Worm (Caenorhabditis elegans) whole organism, L1 larva: Measurements from ENCODE around the gene manf-1.

Experiments used
- C04F5.9 ChIP-seq: sonication (generic microtip); optimal IDR thresholded peaks from 2 replicates; lab custom pipeline; 2016; ENCODE audit warnings: missing genetic modification characterization, missing compliant biosample characterization
- C16A3.4 ChIP-seq: fragments of 150-350 bp; optimal IDR thresholded peaks from 2 replicates; lab custom pipeline; 2014; ENCODE audit warnings: missing biosample characterization, missing genetic modification characterization
- Y116A8C.19 ChIP-seq: sonication (generic microtip); optimal IDR thresholded peaks from 2 replicates; lab custom pipeline; 2016; ENCODE audit warnings: missing compliant biosample characterization, missing genetic modification characterization, borderline replicate concordance
- alr-1 ChIP-seq: fragments of 200-800 bp; sonication (Bioruptor generic); optimal IDR thresholded peaks from 2 replicates; lab custom pipeline; 2018; ENCODE audit warnings: borderline replicate concordance, mild to moderate bottlenecking, missing genetic modification characterization, missing compliant biosample characterization
- blmp-1 ChIP-seq: fragments of 150-350 bp; optimal IDR thresholded peaks from 2 replicates; lab custom pipeline; 2014; ENCODE audit warnings: missing biosample characterization, missing genetic modification characterization
- ceh-82 ChIP-seq, 3 experiments: fragments of 150-350 bp in 1 of 3; sonication (generic microtip) in 2 of 3; optimal IDR thresholded peaks; 2 replicates each; lab custom pipeline; 2014 to 2017; ENCODE audit warnings: missing biosample characterization in 3 of 3, missing genetic modification characterization in 3 of 3
- ceh-90 ChIP-seq: sonication (generic microtip); optimal IDR thresholded peaks from 2 replicates; lab custom pipeline; 2016; ENCODE audit warnings: missing genetic modification characterization, missing compliant biosample characterization
- efl-1 ChIP-seq, 4 experiments: fragments of 150-350 bp; optimal IDR thresholded peaks in 3 of 4; peaks in 1 of 4; 1 replicate in 1 of 4; 2 replicates in 3 of 4; lab custom pipeline; 2014; ENCODE audit warnings: missing biosample characterization in 2 of 4, missing genetic modification characterization in 2 of 4, missing genetic modification reagents in 2 of 4
- egl-13 ChIP-seq: sonication (generic microtip); optimal IDR thresholded peaks from 2 replicates; lab custom pipeline; 2016; ENCODE audit warnings: missing genotype, missing genetic modification reagents, missing genetic modification characterization, missing compliant biosample characterization
- egl-27 ChIP-seq, 2 experiments: fragments of 150-350 bp in 1 of 2; sonication (generic microtip); optimal IDR thresholded peaks; 3 replicates each; lab custom pipeline; 2017 to 2018; ENCODE audit warnings: missing biosample characterization in 2 of 2, missing genetic modification characterization in 2 of 2, missing genetic modification reagents in 2 of 2
- elt-2 ChIP-seq: sonication (generic microtip); optimal IDR thresholded peaks from 2 replicates; lab custom pipeline; 2016; ENCODE audit warnings: missing genetic modification characterization, mild to moderate bottlenecking, inconsistent platforms, missing compliant biosample characterization, missing genetic modification reagents
- ets-5 ChIP-seq: fragments of 200-800 bp; sonication (Bioruptor generic); IDR thresholded peaks from 2 replicates; pipeline ENCODE4 v1.3.6; 2022; ENCODE audit warnings: missing genetic modification characterization, missing compliant biosample characterization
- fkh-4 ChIP-seq: sonication (generic microtip); optimal IDR thresholded peaks from 2 replicates; lab custom pipeline; 2016; ENCODE audit warnings: missing compliant biosample characterization, missing genetic modification characterization, borderline replicate concordance
- fkh-8 ChIP-seq: sonication (generic microtip); optimal IDR thresholded peaks from 2 replicates; lab custom pipeline; 2016; ENCODE audit warnings: mild to moderate bottlenecking, missing genetic modification characterization, missing compliant biosample characterization
- fos-1 ChIP-seq: fragments of 150-350 bp; optimal IDR thresholded peaks from 2 replicates; lab custom pipeline; 2014; ENCODE audit warnings: missing biosample characterization, missing genetic modification characterization
- hpl-2 ChIP-seq: fragments of 150-350 bp; optimal IDR thresholded peaks from 2 replicates; lab custom pipeline; 2014; ENCODE audit warnings: missing biosample characterization, missing genetic modification reagents, missing genetic modification characterization
- isw-1 ChIP-seq: fragments of 200-800 bp; sonication (Bioruptor generic); IDR thresholded peaks from 2 replicates; pipeline ENCODE4 v1.3.6; 2022; ENCODE audit warnings: missing genetic modification characterization, missing compliant biosample characterization
- lin-35 ChIP-seq, 2 experiments: fragments of 150-350 bp; optimal IDR thresholded peaks; 2 replicates each; lab custom pipeline; 2014; ENCODE audit warnings: missing biosample characterization in 2 of 2, missing genetic modification characterization in 2 of 2, missing genetic modification reagents in 2 of 2
- lsy-2 ChIP-seq, 2 experiments: fragments of 150-350 bp; optimal IDR thresholded peaks; 2 replicates each; lab custom pipeline; 2014; ENCODE audit warnings: missing biosample characterization in 2 of 2, missing genetic modification characterization in 2 of 2
- mab-9 ChIP-seq: fragments of 200-800 bp; sonication (Bioruptor generic); IDR thresholded peaks from 2 replicates; pipeline ENCODE4 v1.3.6; 2022; ENCODE audit warnings: missing genetic modification reagents, missing genetic modification characterization, missing compliant biosample characterization
- mep-1 ChIP-seq: fragments of 150-350 bp; optimal IDR thresholded peaks from 2 replicates; lab custom pipeline; 2014; ENCODE audit warnings: missing biosample characterization, missing genetic modification characterization
- nhr-12 ChIP-seq: sonication (generic microtip); optimal IDR thresholded peaks from 2 replicates; lab custom pipeline; 2017; ENCODE audit warnings: missing biosample characterization, missing genetic modification characterization
- nhr-19 ChIP-seq: fragments of 200-800 bp; sonication (Bioruptor generic); conservative IDR thresholded peaks from 2 replicates; pipeline ENCODE4 v1.3.6; 2022; ENCODE audit warnings: missing genetic modification characterization, missing compliant biosample characterization
- nhr-47 ChIP-seq: sonication (generic microtip); optimal IDR thresholded peaks from 2 replicates; lab custom pipeline; 2016; ENCODE audit warnings: mild to moderate bottlenecking, missing genetic modification characterization, moderate library complexity, missing compliant biosample characterization
- nhr-71 ChIP-seq: sonication (generic microtip); optimal IDR thresholded peaks from 2 replicates; lab custom pipeline; 2016; ENCODE audit warnings: mild to moderate bottlenecking, missing genetic modification characterization, moderate library complexity, missing compliant biosample characterization
- nhr-84 ChIP-seq: sonication (generic microtip); optimal IDR thresholded peaks from 2 replicates; lab custom pipeline; 2017; ENCODE audit warnings: missing biosample characterization, missing genetic modification characterization
- nhr-85 ChIP-seq: sonication (generic microtip); peaks from one replicate; lab custom pipeline; 2016; ENCODE audit warnings: missing genetic modification characterization, inconsistent platforms, missing compliant biosample characterization
- nhr-90 ChIP-seq: sonication (generic microtip); optimal IDR thresholded peaks from 2 replicates; lab custom pipeline; 2016; ENCODE audit warnings: mild to moderate bottlenecking, missing genetic modification characterization, missing compliant biosample characterization; ENCODE audit not compliant: poor library complexity
- pax-3 ChIP-seq: fragments of 200-800 bp; sonication (Bioruptor generic); optimal IDR thresholded peaks from 2 replicates; lab custom pipeline; 2018; ENCODE audit warnings: mild to moderate bottlenecking, missing genetic modification characterization, moderate library complexity, missing compliant biosample characterization
- rnt-1 ChIP-seq: sonication (generic microtip); optimal IDR thresholded peaks from 2 replicates; lab custom pipeline; 2016; ENCODE audit warnings: mild to moderate bottlenecking, missing genetic modification characterization, moderate library complexity, missing compliant biosample characterization
- skn-1 ChIP-seq: fragments of 150-350 bp; optimal IDR thresholded peaks from 2 replicates; lab custom pipeline; 2014; ENCODE audit warnings: missing biosample characterization, missing genetic modification characterization
- swsn-7 ChIP-seq: sonication (generic microtip); optimal IDR thresholded peaks from 2 replicates; lab custom pipeline; 2016; ENCODE audit warnings: missing genetic modification characterization, missing compliant biosample characterization
- tlp-1 ChIP-seq: fragments of 150-350 bp; optimal IDR thresholded peaks from 2 replicates; lab custom pipeline; 2014; ENCODE audit warnings: missing biosample characterization, missing genetic modification characterization
- unc-130 ChIP-seq: fragments of 150-350 bp; optimal IDR thresholded peaks from 2 replicates; lab custom pipeline; 2017; ENCODE audit warnings: missing biosample characterization, missing genetic modification characterization, inconsistent platforms
- unc-86 ChIP-seq: sonication (generic microtip); optimal IDR thresholded peaks from 2 replicates; lab custom pipeline; 2016; ENCODE audit warnings: missing genetic modification characterization, missing compliant biosample characterization
- vab-15 ChIP-seq: sonication (generic microtip); optimal IDR thresholded peaks from 2 replicates; lab custom pipeline; 2017; ENCODE audit warnings: missing genotype, mild to moderate bottlenecking, missing genetic modification characterization, missing compliant biosample characterization
- xbp-1 ChIP-seq: sonication (generic microtip); optimal IDR thresholded peaks from 2 replicates; lab custom pipeline; 2016; ENCODE audit warnings: missing genetic modification characterization, missing compliant biosample characterization
- ztf-11 ChIP-seq, 2 experiments: sonication (generic microtip); optimal IDR thresholded peaks; 2 replicates each; lab custom pipeline; 2016 to 2017; ENCODE audit warnings: missing genetic modification characterization in 2 of 2, missing biosample characterization in 1 of 2, missing compliant biosample characterization in 1 of 2
- ztf-4 ChIP-seq: fragments of 150-350 bp; optimal IDR thresholded peaks from 2 replicates; lab custom pipeline; 2014; ENCODE audit warnings: missing biosample characterization, missing genetic modification characterization

manf-1 gene

ce11 chrIV:2890401-2890952 is 37.7 kb downstream of the manf-1 start, which contains the start of the genes nprt-1 and dib-1 (continued):
- TF ChIP-seq mab-9 (GFP tag; lab: Robert Waterston, UW) (no peak), pax-3 (no peak), isw-1 (GFP tag; lab: Robert Waterston, UW) (peak; percentile 52), ceh-82 (tag; optimal IDR thresholded peaks at IDR 0.05; lab: Kevin White, UChicago) (peak; percentile 34 to 49 (median 43)), xbp-1 (peak; percentile 71), ztf-11 (tag; optimal IDR thresholded peaks at IDR 0.05; lab: Kevin White, UChicago) (no peak), fkh-8 (tag; lab: Kevin White, UChicago) (peak; percentile 6), nhr-85 (tag; lab: Kevin White, UChicago) (peak; percentile 63), nhr-84 (tag; lab: Kevin White, UChicago) (no peak), tlp-1 (no peak), nhr-90 (tag; lab: Kevin White, UChicago) (peak; percentile 37), rnt-1 (tag; lab: Kevin White, UChicago) (peak; percentile 48), efl-1 (optimal IDR thresholded peaks at IDR 0.05; lab: Kevin White, UChicago) (peak; percentile 65 to 94), efl-1 (GFP tag; optimal IDR thresholded peaks at IDR 0.05 in 1 of 2; lab: Kevin White, UChicago) (peak; percentile 92 to 99), swsn-7 (tag; lab: Kevin White, UChicago) (peak; percentile 51), mep-1 (peak; percentile 60), C16A3.4 (tag; lab: Kevin White, UChicago) (peak; percentile 4), lin-35 (GFP tag; optimal IDR thresholded peaks at IDR 0.05; lab: Kevin White, UChicago) (peak; percentile 93 to 96), ztf-4 (tag; lab: Kevin White, UChicago) (no peak), lsy-2 (tag; optimal IDR thresholded peaks at IDR 0.05; lab: Kevin White, UChicago) (peak; percentile 70 to 89), nhr-71 (tag; lab: Kevin White, UChicago) (peak; percentile 76), nhr-19 (GFP tag; lab: Robert Waterston, UW) (peak; percentile 54), blmp-1 (peak; percentile 59), fkh-4 (no peak), ceh-90 (tag; lab: Kevin White, UChicago) (peak; percentile 8), nhr-12 (tag; lab: Kevin White, UChicago) (no peak), C04F5.9 (no peak), ets-5 (GFP tag; lab: Robert Waterston, UW) (no peak), elt-2 (tag; lab: Kevin White, UChicago) (no peak), fos-1 (tag; lab: Kevin White, UChicago) (peak; percentile 20), Y116A8C.19 (tag; lab: Kevin White, UChicago) (no peak), egl-27 (tag; optimal IDR thresholded peaks at IDR 0.05; lab: Kevin White, UChicago) (no peak), unc-130 (tag; lab: Kevin White, UChicago) (peak; percentile 28), vab-15 (tag; lab: Kevin White, UChicago) (no peak), hpl-2 (no peak), nhr-47 (tag; lab: Kevin White, UChicago) (peak; percentile 68), skn-1 (peak; percentile 71)

DNA sequence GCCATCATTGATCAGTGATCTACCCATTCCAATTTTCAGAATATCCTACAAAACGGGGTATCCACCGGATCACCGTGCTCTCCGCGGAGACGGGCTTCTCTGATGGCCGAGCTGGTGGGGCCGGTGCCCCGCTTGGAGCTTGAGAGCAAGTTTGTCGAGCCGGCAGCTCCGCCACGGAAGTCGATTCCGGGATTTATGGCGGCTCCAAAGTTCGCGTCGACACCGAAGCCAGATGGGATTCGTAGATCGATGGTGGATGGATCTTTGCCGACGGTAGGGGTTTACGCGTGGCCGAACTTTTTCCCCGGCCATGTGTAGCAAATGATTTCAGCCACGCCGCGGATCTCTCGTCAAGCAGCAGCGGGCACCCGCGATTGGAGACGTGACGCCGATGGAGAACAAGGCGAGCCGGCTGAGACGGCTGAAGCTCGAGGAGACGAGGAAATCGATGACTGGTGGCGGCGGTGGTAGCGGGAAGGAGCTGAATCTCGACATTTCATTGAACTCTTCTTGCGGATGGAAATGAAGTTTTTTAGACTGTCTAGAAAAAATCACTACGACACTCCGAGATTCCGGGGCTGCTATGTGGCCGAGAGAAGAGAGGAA is 39.6 kb downstream of the manf-1 start:
- no peak for TF ChIP-seq efl-1 (optimal IDR thresholded peaks at IDR 0.05; lab: Kevin White, UChicago)
- peak in 1 of 2 experiments; percentile 43 for TF ChIP-seq efl-1 (GFP tag; optimal IDR thresholded peaks at IDR 0.05 in 1 of 2; lab: Kevin White, UChicago)
- no peak for TF ChIP-seq alr-1 (tag; lab: Kevin White, UChicago)
- TF ChIP-seq, all 84 proteins: peak for 1

DNA sequence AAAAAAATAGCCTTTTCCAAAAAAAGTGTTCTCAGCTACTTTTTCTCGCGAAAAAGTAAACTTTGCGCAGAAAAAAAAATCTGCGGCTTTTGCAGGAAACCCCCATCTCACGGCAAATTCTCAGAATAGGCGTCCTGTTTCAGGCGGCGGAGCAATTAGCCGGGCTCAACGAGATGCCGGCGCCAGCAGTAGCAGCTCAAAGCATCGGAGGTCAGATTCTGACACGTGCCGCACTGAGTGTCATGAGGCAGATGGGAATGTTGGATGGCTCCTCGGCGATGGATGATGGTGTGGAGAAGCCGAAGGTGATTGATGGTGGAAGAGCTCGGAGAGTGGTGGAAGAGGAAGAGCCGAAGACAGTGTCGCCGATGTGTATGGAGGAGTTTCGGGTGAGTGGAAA is 41.0 kb downstream of the manf-1 start:
- no peak for TF ChIP-seq egl-13 (tag; lab: Kevin White, UChicago)
- peak; percentile 10 for TF ChIP-seq unc-86 (tag; lab: Kevin White, UChicago)
